Worm (Caenorhabditis elegans) whole organism, L3 larva: ENCODE measurements around the gene T22E5.6.

Experiments used
- R02D3.7 ChIP-seq: fragments of 150-350 bp; optimal IDR thresholded peaks from 2 replicates; lab custom pipeline; 2014; ENCODE audit warnings: missing biosample characterization, missing genetic modification characterization
- aly-2 ChIP-seq: fragments of 150-350 bp; optimal IDR thresholded peaks from 2 replicates; lab custom pipeline; 2014; ENCODE audit warnings: missing biosample characterization, missing genetic modification characterization
- ama-1 ChIP-seq: fragments of 150-350 bp; optimal IDR thresholded peaks from 2 replicates; lab custom pipeline; 2018
- ceh-28 ChIP-seq: fragments of 150-350 bp; optimal IDR thresholded peaks from 2 replicates; lab custom pipeline; 2014; ENCODE audit warnings: missing biosample characterization, missing genetic modification reagents, missing genetic modification characterization
- ceh-82 ChIP-seq: fragments of 150-350 bp; optimal IDR thresholded peaks from 2 replicates; lab custom pipeline; 2014; ENCODE audit warnings: missing biosample characterization, missing genetic modification characterization
- egl-27 ChIP-seq: sonication (generic microtip); optimal IDR thresholded peaks from 4 replicates; lab custom pipeline; 2017; ENCODE audit warnings: missing biosample characterization, missing genetic modification reagents, missing genetic modification characterization
- fos-1 ChIP-seq: fragments of 150-350 bp; optimal IDR thresholded peaks from 2 replicates; lab custom pipeline; 2014; ENCODE audit warnings: missing biosample characterization, missing genetic modification characterization
- nfya-1 ChIP-seq: sonication (generic microtip); optimal IDR thresholded peaks from 2 replicates; lab custom pipeline; 2017; ENCODE audit warnings: missing genetic modification characterization, mild to moderate bottlenecking, missing compliant biosample characterization, antibody characterized with exemption, moderate library complexity; ENCODE audit not compliant: insufficient read depth
- nhr-237 ChIP-seq: fragments of 150-350 bp; optimal IDR thresholded peaks from 2 replicates; lab custom pipeline; 2014; ENCODE audit warnings: missing biosample characterization, missing genetic modification characterization
- nhr-77 ChIP-seq: fragments of 150-350 bp; optimal IDR thresholded peaks from 2 replicates; lab custom pipeline; 2014; ENCODE audit warnings: missing biosample characterization, missing genetic modification characterization
- pqm-1 ChIP-seq: fragments of 150-350 bp; optimal IDR thresholded peaks from 2 replicates; lab custom pipeline; 2017; ENCODE audit warnings: missing biosample characterization, missing genetic modification characterization, inconsistent platforms
- skn-1 ChIP-seq: fragments of 150-350 bp; optimal IDR thresholded peaks from 2 replicates; lab custom pipeline; 2014; ENCODE audit warnings: missing biosample characterization, missing genetic modification characterization
- unc-62 ChIP-seq: fragments of 150-350 bp; sonication (generic microtip); optimal IDR thresholded peaks from 4 replicates; lab custom pipeline; 2014; ENCODE audit warnings: missing biosample characterization, missing genetic modification reagents, missing genetic modification characterization
- ztf-11 ChIP-seq: fragments of 150-350 bp; optimal IDR thresholded peaks from 2 replicates; lab custom pipeline; 2014; ENCODE audit warnings: missing biosample characterization, missing genetic modification characterization

- TF ChIP-seq ceh-82 (no peak), aly-2 (tag; lab: Kevin White, UChicago) (no peak), ama-1 (no peak), R02D3.7 (tag; lab: Kevin White, UChicago) (no peak), nhr-77 (tag; lab: Kevin White, UChicago) (no peak), ztf-11 (no peak), skn-1 (tag; lab: Kevin White, UChicago) (no peak), fos-1 (tag; lab: Kevin White, UChicago) (no peak), nfya-1 (no peak), pqm-1 (tag; lab: Kevin White, UChicago) (peak; percentile 70), unc-62 (no peak), ceh-28 (tag; lab: Kevin White, UChicago) (no peak), egl-27 (no peak), nhr-237 (tag; lab: Kevin White, UChicago) (no peak)
Observed at ce11 chrX:6460123-6460522, 43.9 kb upstream of the T22E5.6 start.
